Worm (Caenorhabditis elegans) whole organism, L2 larva: Measurements from ENCODE around the gene srh-139.

ENCODE experiments used
- nhr-11 ChIP-seq: fragments of 150-350 bp; optimal IDR thresholded peaks from 2 replicates; lab custom pipeline; 2014; ENCODE audit warnings: missing biosample characterization, missing genetic modification characterization
- ztf-4 ChIP-seq: fragments of 150-350 bp; optimal IDR thresholded peaks from 2 replicates; lab custom pipeline; 2014; ENCODE audit warnings: missing biosample characterization, missing genetic modification characterization

- TF ChIP-seq nhr-11 (tag; lab: Kevin White, UChicago) (no peak), ztf-4 (tag; lab: Kevin White, UChicago) (no peak)
These were observed 50.2 kb downstream of the srh-139 start, which contains the start of gene cpr-2 for ce11 chrV:16534000-16534399.
